Fruit fly (Drosophila melanogaster) whole organism, pupa: ENCODE measurements around the gene CG6927.

Source experiments
- CG10348 ChIP-seq: fragments of 200-800 bp; sonication (Bioruptor generic); IDR thresholded peaks from 2 replicates; pipeline ENCODE4 v1.3.6; 2022; ENCODE audit warnings: missing biosample characterization, missing genetic modification characterization
- CG17806 ChIP-seq: fragments of 200-800 bp; sonication (Bioruptor generic); optimal IDR thresholded peaks from 2 replicates; lab custom pipeline; 2018; ENCODE audit warnings: missing biosample characterization, mild to moderate bottlenecking, missing genetic modification characterization, moderate library complexity
- CG4496 ChIP-seq: fragments of 200-800 bp; sonication (Bioruptor generic); IDR thresholded peaks from 3 replicates; pipeline ENCODE4 v1.3.6; 2022; ENCODE audit warnings: missing biosample characterization, missing genetic modification characterization
- D1 ChIP-seq: fragments of 200-800 bp; sonication (Bioruptor generic); optimal IDR thresholded peaks from 2 replicates; lab custom pipeline; 2018; ENCODE audit warnings: missing biosample characterization, mild to moderate bottlenecking, missing genetic modification characterization, moderate library complexity
- Pif1A ChIP-seq: fragments of 200-800 bp; sonication (Bioruptor generic); optimal IDR thresholded peaks from 3 replicates; lab custom pipeline; 2016; ENCODE audit warnings: missing biosample characterization, missing genetic modification characterization
- fd96Ca ChIP-seq: fragments of 200-800 bp; sonication (Bioruptor generic); IDR thresholded peaks from 3 replicates; pipeline ENCODE4 v1.3.6; 2022; ENCODE audit warnings: missing biosample characterization, missing genetic modification characterization
- rn ChIP-seq: fragments of 200-800 bp; sonication (Bioruptor generic); IDR thresholded peaks from 2 replicates; pipeline ENCODE4 v1.3.6; 2022; ENCODE audit warnings: missing biosample characterization, missing genetic modification characterization

dm6 chrX:4906573-4906972 lies at the start of gene CG6927:
- peak; percentile 73 for TF ChIP-seq Pif1A (GFP tag; lab: Kevin White, UChicago)
- peak; percentile 96 for TF ChIP-seq CG4496 (GFP tag; lab: Robert Waterston, UW)
- peak; percentile 76 for TF ChIP-seq CG17806 (tag; lab: Kevin White, UChicago)
- TF ChIP-seq rn, result peak; percentile 89
- TF ChIP-seq fd96Ca (GFP tag; lab: Robert Waterston, UW), result peak; percentile 83
- peak; percentile 11 for TF ChIP-seq D1 (tag; lab: Kevin White, UChicago)
- peak; percentile 69 for TF ChIP-seq CG10348
